Fruit fly (Drosophila melanogaster): Measurements from ENCODE around the gene CG9512.
A peak's percentile ranks its signal among the peaks of the same experiment; 100 is the strongest.

The CG9512 gene

DNA sequence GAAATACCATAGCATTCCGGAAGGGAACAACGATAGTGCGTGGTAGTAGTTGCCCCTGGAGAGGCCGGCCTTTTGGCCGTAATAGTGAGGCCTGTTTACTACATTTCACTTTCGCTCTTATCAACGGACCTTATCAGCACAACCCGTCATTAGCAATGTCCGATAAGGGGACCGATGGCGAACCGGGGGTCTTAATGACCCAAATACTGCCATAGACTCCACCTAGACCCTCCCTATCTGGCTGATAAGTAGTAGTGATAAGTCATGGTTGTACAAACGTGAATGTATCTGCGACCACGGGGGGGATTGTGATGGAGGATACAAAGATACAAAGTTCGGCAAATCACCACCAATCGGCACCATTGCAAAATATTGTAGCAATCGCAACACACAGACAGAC lies 43.9 kb upstream of the CG9512 start (continued):
- TF ChIP-seq CG3281 (GFP tag; optimal IDR thresholded peaks at IDR 0.05) = no peak
- no peak for TF ChIP-seq stc (GFP tag; IDR thresholded peaks at IDR 0.05)
- peak; percentile 64 for TF ChIP-seq Hey (tag; optimal IDR thresholded peaks at IDR 0.05)
- peak; percentile 89 for TF ChIP-seq exex (tag; optimal IDR thresholded peaks at IDR 0.05)
- TF ChIP-seq CG15479 (GFP tag; optimal IDR thresholded peaks at IDR 0.05) = peak; percentile 49
- 0 out of 4 replicates have a peak, but pooled peaks have one; percentile 32 for TF ChIP-seq chinmo (GFP tag; IDR thresholded peaks at IDR 0.05; ENCODE audit: partially characterized antibody)
- TF ChIP-seq CG12391 (tag; optimal IDR thresholded peaks at IDR 0.05) = no peak
- TF ChIP-seq vvl (GFP tag; IDR thresholded peaks at IDR 0.05) = no peak
- TF ChIP-seq crol (GFP tag; IDR thresholded peaks at IDR 0.05) = peak; percentile 33; the same call in 1 of the 2 replicates
- peak; percentile 52 for TF ChIP-seq cwo (GFP tag; optimal IDR thresholded peaks at IDR 0.05)
- TF ChIP-seq Atf6 (GFP tag; IDR thresholded peaks at IDR 0.05) = no peak
- peak; percentile 3 for TF ChIP-seq B-H2 (GFP tag; optimal IDR thresholded peaks at IDR 0.05)
- peak in 1 of 2 experiments; percentile 11 for TF ChIP-seq Hr78 (GFP tag; optimal IDR thresholded peaks at IDR 0.05)
- peak; percentile 56 for TF ChIP-seq CG34376 (GFP tag; optimal IDR thresholded peaks at IDR 0.05)
- TF ChIP-seq GATAe (GFP tag; conservative IDR thresholded peaks at IDR 0.05) = peak; percentile 87
- TF ChIP-seq nom (GFP tag; optimal IDR thresholded peaks at IDR 0.05) = peak; percentile 3
- TF ChIP-seq zfh1 (GFP tag; IDR thresholded peaks at IDR 0.05) = no peak
- TF ChIP-seq scrt (GFP tag; optimal IDR thresholded peaks at IDR 0.05) = no peak
- TF ChIP-seq sd (tag; optimal IDR thresholded peaks at IDR 0.05) = peak; percentile 52

DNA sequence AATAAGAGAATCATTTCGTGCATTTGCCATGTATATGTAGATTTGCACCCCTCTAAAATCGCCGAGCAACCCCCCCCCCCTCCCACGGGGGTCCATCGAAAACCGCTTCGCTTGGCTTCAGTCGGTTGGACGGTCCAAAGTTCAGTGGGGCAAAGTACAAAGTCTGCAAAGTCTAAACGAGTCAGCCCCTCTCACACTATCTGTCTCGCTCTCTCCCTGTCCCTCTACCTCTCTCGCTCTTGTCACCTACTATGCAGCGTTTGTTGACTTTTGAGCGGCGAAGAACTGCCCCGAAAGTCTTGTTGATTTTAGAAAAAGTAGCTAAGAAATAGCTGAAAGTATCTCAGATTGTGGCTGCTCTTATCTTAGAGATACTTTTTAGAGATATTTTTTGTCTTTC lies 42.0 kb upstream of the CG9512 start:
- TF ChIP-seq CG12769 (tag; optimal IDR thresholded peaks at IDR 0.05) (peak; percentile 53), CG13424 (tag; optimal IDR thresholded peaks at IDR 0.05) (peak; percentile 25), B-H1 (GFP tag; IDR thresholded peaks at IDR 0.05) (peak; percentile 42; the same call in 1 of the 3 replicates), HLH4C (GFP tag; IDR thresholded peaks at IDR 0.05; ENCODE audit: partially characterized antibody) (no peak), Ets65A (GFP tag) (no peak), CG14710 (tag; optimal IDR thresholded peaks at IDR 0.05) (peak; percentile 13), Mad (GFP tag; optimal IDR thresholded peaks at IDR 0.05) (no peak), Opbp (GFP tag; IDR thresholded peaks at IDR 0.05; ENCODE audit: partially characterized antibody) (no peak), CG18476 (GFP tag; optimal IDR thresholded peaks at IDR 0.05) (no peak), Gug (GFP tag; IDR thresholded peaks at IDR 0.05) (no peak), CG9727 (GFP tag; optimal IDR thresholded peaks at IDR 0.05) (peak; percentile 31), Sry-β (GFP tag; optimal IDR thresholded peaks at IDR 0.05) (peak; percentile 86), salm (tag; optimal IDR thresholded peaks at IDR 0.05) (no peak), pho (GFP tag; optimal IDR thresholded peaks at IDR 0.05) (no peak), CG3407 (GFP tag; optimal IDR thresholded peaks at IDR 0.05) (peak; percentile 40), CG8359 (GFP tag; optimal IDR thresholded peaks at IDR 0.05; ENCODE audit: borderline replicate concordance) (no peak), CG12942 (GFP tag; optimal IDR thresholded peaks at IDR 0.05) (no peak), ash1 (GFP tag; optimal IDR thresholded peaks at IDR 0.05) (no peak), pum (GFP tag; optimal IDR thresholded peaks at IDR 0.05) (no peak), CG7372 (GFP tag; IDR thresholded peaks at IDR 0.05) (no peak), Nf-YB (GFP tag; optimal IDR thresholded peaks at IDR 0.05) (no peak), CG4404 (GFP tag; IDR thresholded peaks at IDR 0.05) (no peak), CG9932 (GFP tag; IDR thresholded peaks at IDR 0.05) (0 out of 2 replicates have a peak, but pooled peaks have one; percentile 21), emc (GFP tag; optimal IDR thresholded peaks at IDR 0.05) (no peak), her (GFP tag; optimal IDR thresholded peaks at IDR 0.05) (no peak), psq (GFP tag; optimal IDR thresholded peaks at IDR 0.05) (no peak), mam (GFP tag; optimal IDR thresholded peaks at IDR 0.05) (no peak), odd (GFP tag; optimal IDR thresholded peaks at IDR 0.05) (peak; percentile 50), CTCF (GFP tag; optimal IDR thresholded peaks at IDR 0.05) (peak; percentile 62), CG4424 (GFP tag; optimal IDR thresholded peaks at IDR 0.05) (no peak), CG11247 (GFP tag; IDR thresholded peaks at IDR 0.05) (peak; percentile 49), Oli (tag; optimal IDR thresholded peaks at IDR 0.05) (no peak)
